Fruit fly (Drosophila melanogaster): ENCODE results near the gene CG12729.
A peak's percentile ranks its signal among the peaks of the same experiment; 100 is the strongest.

The CG12729 gene

DNA sequence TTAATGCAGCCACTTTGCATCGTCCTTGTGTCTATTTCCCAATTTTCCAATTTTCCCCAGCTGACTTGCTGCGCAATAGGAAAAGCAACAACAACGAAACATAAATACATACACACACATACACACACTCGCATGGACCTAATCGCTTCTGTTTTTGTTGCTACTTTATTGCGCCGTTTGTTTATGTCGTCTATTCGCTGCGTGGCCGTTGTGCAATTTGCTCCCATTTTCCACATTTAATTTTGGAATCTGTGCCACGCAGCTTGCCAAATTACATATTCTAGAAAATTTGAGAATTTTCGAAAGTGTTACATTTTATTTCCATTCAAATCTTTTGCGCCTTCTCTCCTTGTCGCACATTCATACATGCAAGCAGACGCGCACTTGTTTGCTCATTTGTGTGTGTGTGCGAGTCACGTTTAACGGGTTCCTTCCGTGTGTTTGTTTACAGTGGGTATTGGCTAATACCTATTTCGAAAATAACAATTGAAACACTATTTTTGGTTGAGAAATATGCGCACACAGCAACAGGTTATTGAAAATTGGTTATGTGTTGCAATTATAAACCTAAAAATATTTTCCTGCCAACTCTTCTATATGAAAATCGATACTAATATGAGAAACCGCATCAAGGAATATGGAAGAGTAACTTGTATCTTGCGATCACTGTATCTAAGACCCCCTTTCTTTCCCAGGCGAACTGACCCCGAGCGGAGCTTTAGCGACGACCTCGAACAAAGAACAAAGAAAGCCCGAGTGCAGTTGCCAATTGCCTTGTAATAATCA, 35.3 kb downstream of the CG12729 start (continued):
- TF ChIP-seq CG31224 (GFP tag; IDR thresholded peaks at IDR 0.05) (no peak), CG3995 (GFP tag; optimal IDR thresholded peaks at IDR 0.05) (peak; percentile 44), bsh (GFP tag; optimal IDR thresholded peaks at IDR 0.05) (peak; percentile 52 to 61), crp (GFP tag; optimal IDR thresholded peaks at IDR 0.05) (no peak), dm (GFP tag; optimal IDR thresholded peaks at IDR 0.05) (peak; percentile 2), Med (GFP tag) (peak; percentile 90), zen (tag; optimal IDR thresholded peaks at IDR 0.05) (peak; percentile 8), fu2 (GFP tag; optimal IDR thresholded peaks at IDR 0.05) (peak; percentile 29), odd (GFP tag; optimal IDR thresholded peaks at IDR 0.05) (peak; percentile 43), CG7987 (GFP tag; optimal IDR thresholded peaks at IDR 0.05) (peak; percentile 62), knrl (GFP tag; IDR thresholded peaks at IDR 0.05; ENCODE audit: partially characterized antibody) (no peak), bigmax (GFP tag; optimal IDR thresholded peaks at IDR 0.05) (no peak), p53 (GFP tag; optimal IDR thresholded peaks at IDR 0.05) (no peak), fru (optimal IDR thresholded peaks at IDR 0.05) (no peak), CG17829 (tag; optimal IDR thresholded peaks at IDR 0.05) (peak; percentile 39), chif (GFP tag; optimal IDR thresholded peaks at IDR 0.05) (peak in 1 of 2 experiments; percentile 35), corto (GFP tag; optimal IDR thresholded peaks at IDR 0.05) (peak; percentile 44), lbe (GFP tag; optimal IDR thresholded peaks at IDR 0.05) (peak; percentile 77), CG7839 (tag; optimal IDR thresholded peaks at IDR 0.05) (peak; percentile 65), unc-4 (GFP tag; IDR thresholded peaks at IDR 0.05; ENCODE audit: partially characterized antibody) (no peak), sug (tag; optimal IDR thresholded peaks at IDR 0.05) (peak; percentile 59), CG8089 (GFP tag; optimal IDR thresholded peaks at IDR 0.05) (peak; percentile 29), TFAM (GFP tag; optimal IDR thresholded peaks at IDR 0.05) (no peak), da (GFP tag; optimal IDR thresholded peaks at IDR 0.05) (no peak), CG9817 (tag; optimal IDR thresholded peaks at IDR 0.05) (peak; percentile 39), Elba2 (GFP tag; optimal IDR thresholded peaks at IDR 0.05) (peak; percentile 99), CG32767 (GFP tag; IDR thresholded peaks at IDR 0.05) (no peak), CG2202 (tag; optimal IDR thresholded peaks at IDR 0.05) (peak; percentile 26), Xbp1 (GFP tag; optimal IDR thresholded peaks at IDR 0.05) (peak; percentile 49), her (GFP tag; optimal IDR thresholded peaks at IDR 0.05) (peak; percentile 33), Side (GFP tag; optimal IDR thresholded peaks at IDR 0.05) (no peak), CG5953 (GFP tag; IDR thresholded peaks at IDR 0.05) (no peak), Nf-YB (GFP tag; optimal IDR thresholded peaks at IDR 0.05) (peak; percentile 5), D (optimal IDR thresholded peaks at IDR 0.05) (no peak), D (GFP tag; optimal IDR thresholded peaks at IDR 0.05) (peak; percentile 32), pho (GFP tag; optimal IDR thresholded peaks at IDR 0.05) (peak; percentile 51), Poxn (GFP tag; IDR thresholded peaks at IDR 0.05) (no peak), ac (GFP tag; optimal IDR thresholded peaks at IDR 0.05) (no peak), CG5245 (GFP tag; optimal IDR thresholded peaks at IDR 0.05) (peak; percentile 11), CG7556 (GFP tag; optimal IDR thresholded peaks at IDR 0.05) (peak; percentile 55), cas (GFP tag; IDR thresholded peaks at IDR 0.05) (no peak; the same call in 1 of the 2 replicates), CG4854 (GFP tag; optimal IDR thresholded peaks at IDR 0.05) (peak; percentile 27), CG10654 (GFP tag; optimal IDR thresholded peaks at IDR 0.05) (peak; percentile 17), trem (tag; optimal IDR thresholded peaks at IDR 0.05) (peak; percentile 18), Abd-B (GFP tag; optimal IDR thresholded peaks at IDR 0.05) (peak; percentile 43), schlank (tag; optimal IDR thresholded peaks at IDR 0.05) (no peak), E2f1 (GFP tag; IDR thresholded peaks at IDR 0.05) (0 out of 2 replicates have a peak, but pooled peaks have one; percentile 31), en (GFP tag; optimal IDR thresholded peaks at IDR 0.05) (no peak), gcm2 (GFP tag; optimal IDR thresholded peaks at IDR 0.05) (no peak), Max (GFP tag; optimal IDR thresholded peaks at IDR 0.05) (peak; percentile 32)
